Fruit fly (Drosophila melanogaster): ENCODE measurements around the gene MICU1.

DNA sequence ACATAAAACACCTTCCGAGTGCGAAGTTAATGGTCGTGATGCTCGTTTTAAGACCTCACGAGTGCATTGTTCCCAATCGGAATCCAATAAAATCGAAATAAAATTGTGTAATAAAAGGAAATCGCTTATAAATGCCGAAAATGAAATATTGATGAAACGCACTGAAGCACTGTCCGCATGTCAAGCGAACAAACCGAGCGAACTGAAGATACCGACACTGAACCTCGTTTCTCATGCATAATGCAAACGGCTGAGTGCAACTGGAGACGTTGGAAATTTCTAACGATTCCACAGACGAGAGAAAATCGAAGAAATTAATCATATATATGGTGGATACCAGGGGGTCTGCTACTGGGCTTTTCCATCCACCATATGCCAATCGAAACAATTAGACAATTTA, 34.8 kb upstream of the MICU1 start:
- no peak for TF ChIP-seq Hmr (GFP tag; optimal IDR thresholded peaks at IDR 0.05)
- no peak for TF ChIP-seq H2.0 (GFP tag; IDR thresholded peaks at IDR 0.05)
- TF ChIP-seq CG12391 (tag; optimal IDR thresholded peaks at IDR 0.05) = no peak
- no peak for TF ChIP-seq Oaz (GFP tag; IDR thresholded peaks at IDR 0.05)
- no peak for TF ChIP-seq CG14050 (GFP tag; IDR thresholded peaks at IDR 0.05)
- TF ChIP-seq CG11247 (GFP tag; IDR thresholded peaks at IDR 0.05) = no peak
- TF ChIP-seq ken (GFP tag; IDR thresholded peaks at IDR 0.05) = no peak
- no peak for TF ChIP-seq Awh (GFP tag; IDR thresholded peaks at IDR 0.05)
- no peak for TF ChIP-seq CG8944 (GFP tag; optimal IDR thresholded peaks at IDR 0.05)
- TF ChIP-seq CG31388 (GFP tag; optimal IDR thresholded peaks at IDR 0.05) = no peak
- no peak for TF ChIP-seq E2f2 (GFP tag; IDR thresholded peaks at IDR 0.05)
